Fruit fly (Drosophila melanogaster): ENCODE results near the gene Kaz-m1.

Gene Kaz-m1

dm6 chr3R:26002570-26003332 lies 11.8 kb upstream of the Kaz-m1 start (continued):
- peak; percentile 71 for TF ChIP-seq brk (GFP tag; optimal IDR thresholded peaks at IDR 0.05)
- TF ChIP-seq woc (GFP tag; optimal IDR thresholded peaks at IDR 0.05) = no peak
- TF ChIP-seq Myc (optimal IDR thresholded peaks at IDR 0.05) = no peak
- no peak for TF ChIP-seq dsf (GFP tag; optimal IDR thresholded peaks at IDR 0.05; ENCODE audit: borderline replicate concordance)
- TF ChIP-seq Dfd (GFP tag; optimal IDR thresholded peaks at IDR 0.05) = no peak
- no peak for TF ChIP-seq tai (GFP tag; optimal IDR thresholded peaks at IDR 0.05)
- TF ChIP-seq dl (GFP tag; optimal IDR thresholded peaks at IDR 0.05; ENCODE audit: insufficient read depth in 1 of 2, partially characterized antibody in 2 of 2) = no peak
- TF ChIP-seq fru (GFP tag; optimal IDR thresholded peaks at IDR 0.05) = peak; percentile 35

- no peak for TF ChIP-seq ey (GFP tag; optimal IDR thresholded peaks at IDR 0.05)
- TF ChIP-seq jim (GFP tag; optimal IDR thresholded peaks at IDR 0.05) = no peak
- TF ChIP-seq br (GFP tag; optimal IDR thresholded peaks at IDR 0.05) = no peak
- TF ChIP-seq CG9705 (GFP tag; optimal IDR thresholded peaks at IDR 0.05) = no peak
- TF ChIP-seq GATAd (GFP tag; optimal IDR thresholded peaks at IDR 0.05) = no peak
- TF ChIP-seq rgr (GFP tag; optimal IDR thresholded peaks at IDR 0.05) = no peak
- no peak for TF ChIP-seq dl (GFP tag; optimal IDR thresholded peaks at IDR 0.05; ENCODE audit: insufficient read depth in 1 of 2, partially characterized antibody in 2 of 2)
- no peak for TF ChIP-seq fru (GFP tag; optimal IDR thresholded peaks at IDR 0.05)
- no peak for TF ChIP-seq Dif (GFP tag; optimal IDR thresholded peaks at IDR 0.05; ENCODE audit: partially characterized antibody)
- TF ChIP-seq Hnf4 (GFP tag; optimal IDR thresholded peaks at IDR 0.05) = no peak
- TF ChIP-seq dsf (GFP tag; optimal IDR thresholded peaks at IDR 0.05; ENCODE audit: borderline replicate concordance) = no peak
- no peak for TF ChIP-seq woc (GFP tag; optimal IDR thresholded peaks at IDR 0.05)
These were observed 10.0 kb upstream of the Kaz-m1 start for dm6 chr3R:26004377-26005000.

dm6 chr3R:26005619-26005977 lies 8.9 kb upstream of the Kaz-m1 start:
- TF ChIP-seq Hnf4 (GFP tag; optimal IDR thresholded peaks at IDR 0.05) (no peak), Vsx2 (GFP tag; optimal IDR thresholded peaks at IDR 0.05; ENCODE audit: partially characterized antibody) (peak; percentile 20), psq (GFP tag; optimal IDR thresholded peaks at IDR 0.05) (no peak), CG32264 (GFP tag; optimal IDR thresholded peaks at IDR 0.05) (no peak), N (GFP tag; optimal IDR thresholded peaks at IDR 0.05) (no peak)

dm6 chr3R:26005978-26006934 lies 8.3 kb upstream of the Kaz-m1 start:
- TF ChIP-seq Hr78 (GFP tag; optimal IDR thresholded peaks at IDR 0.05) (no peak), OdsH (GFP tag; optimal IDR thresholded peaks at IDR 0.05) (no peak), Rel (GFP tag; optimal IDR thresholded peaks at IDR 0.05) (peak; percentile 78), Rel (tag; optimal IDR thresholded peaks at IDR 0.05) (peak; percentile 64), psq (GFP tag; optimal IDR thresholded peaks at IDR 0.05) (peak; percentile 52), Sp1 (GFP tag; optimal IDR thresholded peaks at IDR 0.05) (peak; percentile 32), rgr (GFP tag; optimal IDR thresholded peaks at IDR 0.05) (no peak), br (GFP tag; optimal IDR thresholded peaks at IDR 0.05) (no peak), pan (optimal IDR thresholded peaks at IDR 0.05) (no peak), foxo (GFP tag; optimal IDR thresholded peaks at IDR 0.05) (peak in 1 of 2 experiments; percentile 34), N (GFP tag; optimal IDR thresholded peaks at IDR 0.05) (peak; percentile 30), Mio (GFP tag; optimal IDR thresholded peaks at IDR 0.05) (no peak), sage (GFP tag; optimal IDR thresholded peaks at IDR 0.05) (no peak), usp (GFP tag; optimal IDR thresholded peaks at IDR 0.05) (no peak), h (GFP tag; optimal IDR thresholded peaks at IDR 0.05) (peak; percentile 85), Jra (GFP tag; optimal IDR thresholded peaks at IDR 0.05) (peak; percentile 63), Vsx2 (GFP tag; optimal IDR thresholded peaks at IDR 0.05; ENCODE audit: partially characterized antibody) (peak; percentile 18), dl (GFP tag; optimal IDR thresholded peaks at IDR 0.05; ENCODE audit: insufficient read depth in 1 of 2, partially characterized antibody in 2 of 2) (peak in 1 of 2 experiments; percentile 46), tai (GFP tag; optimal IDR thresholded peaks at IDR 0.05) (no peak), Hr83 (GFP tag; optimal IDR thresholded peaks at IDR 0.05; ENCODE audit: poor library complexity, severe bottlenecking) (peak; percentile 55), Dif (GFP tag; optimal IDR thresholded peaks at IDR 0.05; ENCODE audit: partially characterized antibody) (peak; percentile 49), HLH106 (tag; optimal IDR thresholded peaks at IDR 0.05) (no peak), brk (GFP tag; optimal IDR thresholded peaks at IDR 0.05) (peak; percentile 63), fru (GFP tag; optimal IDR thresholded peaks at IDR 0.05) (peak; percentile 53), GATAd (GFP tag; optimal IDR thresholded peaks at IDR 0.05) (no peak), lola (GFP tag; optimal IDR thresholded peaks at IDR 0.05) (no peak), CrebA (GFP tag; optimal IDR thresholded peaks at IDR 0.05; ENCODE audit: borderline replicate concordance) (peak; percentile 74), Hnf4 (GFP tag; optimal IDR thresholded peaks at IDR 0.05) (peak; percentile 36), jim (GFP tag; optimal IDR thresholded peaks at IDR 0.05) (peak; percentile 68), woc (GFP tag; optimal IDR thresholded peaks at IDR 0.05) (no peak)

Measured in whole organism, wandering third instar larva.